Worm (Caenorhabditis elegans) whole organism, L2 larva: ENCODE measurements around the gene dmd-5.
A peak's percentile ranks its signal among the peaks of the same experiment; 100 is the strongest.

Experiments
- C34F6.9 ChIP-seq: fragments of 150-350 bp; optimal IDR thresholded peaks from 2 replicates; lab custom pipeline; 2014; ENCODE audit warnings: missing biosample characterization, missing genetic modification characterization
- F13H6.1 ChIP-seq: sonication (generic microtip); optimal IDR thresholded peaks from 2 replicates; lab custom pipeline; 2016; ENCODE audit warnings: missing genetic modification characterization, missing compliant biosample characterization
- R02D3.7 ChIP-seq: fragments of 150-350 bp; optimal IDR thresholded peaks from 2 replicates; lab custom pipeline; 2014; ENCODE audit warnings: missing biosample characterization, missing genetic modification characterization
- Y55F3AM.14 ChIP-seq: fragments of 200-800 bp; sonication (Bioruptor generic); optimal IDR thresholded peaks from 2 replicates; lab custom pipeline; 2018; ENCODE audit warnings: mild to moderate bottlenecking, missing genetic modification characterization, missing compliant biosample characterization
- ZK546.5 ChIP-seq: sonication (generic microtip); optimal IDR thresholded peaks from 2 replicates; lab custom pipeline; 2017; ENCODE audit warnings: missing biosample characterization, missing genetic modification characterization
- aly-2 ChIP-seq: fragments of 150-350 bp; optimal IDR thresholded peaks from 2 replicates; lab custom pipeline; 2014; ENCODE audit warnings: missing biosample characterization, missing genetic modification characterization
- ama-1 ChIP-seq: fragments of 150-350 bp; optimal IDR thresholded peaks from 2 replicates; lab custom pipeline; 2018; ENCODE audit warnings: inconsistent platforms
- ceh-16 ChIP-seq: fragments of 150-350 bp; optimal IDR thresholded peaks from 2 replicates; lab custom pipeline; 2014; ENCODE audit warnings: missing biosample characterization, missing genetic modification characterization
- crh-2 ChIP-seq: sonication (generic microtip); optimal IDR thresholded peaks from 2 replicates; lab custom pipeline; 2017; ENCODE audit warnings: missing biosample characterization, missing genetic modification characterization
- egl-27 ChIP-seq: sonication (generic microtip); optimal IDR thresholded peaks from 3 replicates; lab custom pipeline; 2017; ENCODE audit warnings: missing biosample characterization, missing genetic modification reagents, missing genetic modification characterization
- elt-1 ChIP-seq: fragments of 150-350 bp; optimal IDR thresholded peaks from 2 replicates; lab custom pipeline; 2014; ENCODE audit warnings: missing biosample characterization, missing genetic modification characterization
- gmeb-1 ChIP-seq: fragments of 150-350 bp; optimal IDR thresholded peaks from 2 replicates; lab custom pipeline; 2014; ENCODE audit warnings: missing biosample characterization, missing genetic modification characterization
- lin-11 ChIP-seq: fragments of 150-350 bp; sonication (generic microtip); optimal IDR thresholded peaks from 2 replicates; lab custom pipeline; 2014; ENCODE audit warnings: missing biosample characterization, missing genetic modification characterization, inconsistent platforms, mixed read lengths
- lin-13 ChIP-seq: fragments of 150-350 bp; optimal IDR thresholded peaks from 2 replicates; lab custom pipeline; 2014; ENCODE audit warnings: missing biosample characterization, missing genetic modification reagents, missing genetic modification characterization
- lin-39 ChIP-seq: fragments of 150-350 bp; optimal IDR thresholded peaks from 2 replicates; lab custom pipeline; 2014; ENCODE audit warnings: missing biosample characterization, missing genetic modification reagents, missing genetic modification characterization
- lsy-2 ChIP-seq, 2 experiments: fragments of 150-350 bp in 1 of 2; sonication (generic microtip) in 1 of 2; optimal IDR thresholded peaks; 2 replicates each; lab custom pipeline; 2014 to 2017; ENCODE audit warnings: missing biosample characterization in 2 of 2, missing genetic modification characterization in 2 of 2
- mab-5 ChIP-seq: fragments of 150-350 bp; optimal IDR thresholded peaks from 2 replicates; lab custom pipeline; 2014; ENCODE audit warnings: missing biosample characterization, missing genetic modification characterization
- mdl-1 ChIP-seq, 2 experiments: fragments of 150-350 bp in 1 of 2; sonication (generic microtip) in 1 of 2; optimal IDR thresholded peaks; 2 replicates each; lab custom pipeline; 2017; ENCODE audit warnings: missing biosample characterization in 2 of 2, missing genetic modification characterization in 2 of 2
- nhr-10 ChIP-seq: sonication (generic microtip); optimal IDR thresholded peaks from 2 replicates; lab custom pipeline; 2017; ENCODE audit warnings: missing biosample characterization, missing genetic modification characterization
- nhr-12 ChIP-seq: fragments of 150-350 bp; optimal IDR thresholded peaks from 2 replicates; lab custom pipeline; 2014; ENCODE audit warnings: missing biosample characterization, missing genetic modification characterization
- nhr-129 ChIP-seq: fragments of 150-350 bp; optimal IDR thresholded peaks from 2 replicates; lab custom pipeline; 2014; ENCODE audit warnings: missing biosample characterization, missing genetic modification characterization
- nhr-21 ChIP-seq: fragments of 150-350 bp; optimal IDR thresholded peaks from 2 replicates; lab custom pipeline; 2014; ENCODE audit warnings: missing biosample characterization, missing genetic modification characterization
- nhr-23 ChIP-seq: fragments of 150-350 bp; optimal IDR thresholded peaks from 2 replicates; lab custom pipeline; 2014; ENCODE audit warnings: missing biosample characterization, missing genetic modification reagents, missing genetic modification characterization
- nhr-6 ChIP-seq: fragments of 150-350 bp; optimal IDR thresholded peaks from 2 replicates; lab custom pipeline; 2014; ENCODE audit warnings: missing biosample characterization, missing genetic modification characterization
- nhr-77 ChIP-seq: fragments of 150-350 bp; optimal IDR thresholded peaks from 2 replicates; lab custom pipeline; 2014; ENCODE audit warnings: missing biosample characterization, missing genetic modification characterization
- sem-4 ChIP-seq: fragments of 150-350 bp; optimal IDR thresholded peaks from 2 replicates; lab custom pipeline; 2014; ENCODE audit warnings: missing biosample characterization, missing genetic modification reagents, missing genetic modification characterization
- skn-1 ChIP-seq: sonication (generic microtip); optimal IDR thresholded peaks from 2 replicates; lab custom pipeline; 2017; ENCODE audit warnings: missing biosample characterization, missing genetic modification characterization
- sma-3 ChIP-seq: sonication (generic microtip); optimal IDR thresholded peaks from 2 replicates; lab custom pipeline; 2016; ENCODE audit warnings: missing genetic modification reagents, missing genetic modification characterization, missing compliant biosample characterization
- sma-9 ChIP-seq, 2 experiments: fragments of 150-350 bp in 1 of 2; sonication (generic microtip) in 1 of 2; optimal IDR thresholded peaks; 2 replicates each; lab custom pipeline; 2014 to 2016; ENCODE audit warnings: missing genetic modification characterization in 2 of 2, mild to moderate bottlenecking in 1 of 2, missing biosample characterization in 1 of 2, missing compliant biosample characterization in 1 of 2, missing genetic modification reagents in 1 of 2, moderate library complexity in 1 of 2
- unc-39 ChIP-seq: fragments of 150-350 bp; optimal IDR thresholded peaks from 2 replicates; lab custom pipeline; 2014; ENCODE audit warnings: missing biosample characterization, missing genetic modification characterization
- unc-55 ChIP-seq: fragments of 150-350 bp; sonication (generic microtip); optimal IDR thresholded peaks from 3 replicates; lab custom pipeline; 2014; ENCODE audit warnings: missing biosample characterization, missing genetic modification reagents, missing genetic modification characterization
- unc-62 ChIP-seq: fragments of 150-350 bp; optimal IDR thresholded peaks from 2 replicates; lab custom pipeline; 2014; ENCODE audit warnings: missing biosample characterization, missing genetic modification reagents, missing genetic modification characterization
- zag-1 ChIP-seq: fragments of 150-350 bp; optimal IDR thresholded peaks from 2 replicates; lab custom pipeline; 2014; ENCODE audit warnings: missing biosample characterization, missing genetic modification characterization
- ztf-1 ChIP-seq: fragments of 200-800 bp; sonication (Bioruptor generic); conservative IDR thresholded peaks from 2 replicates; pipeline ENCODE4 v1.3.6; 2022; ENCODE audit warnings: missing genetic modification characterization, missing compliant biosample characterization
- ztf-11 ChIP-seq: sonication (generic microtip); optimal IDR thresholded peaks from 2 replicates; lab custom pipeline; 2017; ENCODE audit warnings: missing biosample characterization, missing genetic modification characterization
- ztf-4 ChIP-seq: fragments of 150-350 bp; optimal IDR thresholded peaks from 2 replicates; lab custom pipeline; 2014; ENCODE audit warnings: missing biosample characterization, missing genetic modification characterization

The dmd-5 gene

ce11 chrII:5774120-5774519 is at the start of gene dmd-5, which contains the start of gene F10C1.1:
dmd-5 (minus strand) TSS chrII:5774220.
F10C1.1 (plus strand) TSS chrII:5774229.
- no peak for TF ChIP-seq Y55F3AM.14 (GFP tag; lab: Kevin White, UChicago)
- TF ChIP-seq lin-11: no peak
- TF ChIP-seq R02D3.7: no peak
- TF ChIP-seq F13H6.1 (tag; lab: Kevin White, UChicago): no peak
- no peak for TF ChIP-seq elt-1 (tag; lab: Kevin White, UChicago)
- TF ChIP-seq nhr-23: no peak
- TF ChIP-seq nhr-77 (tag; lab: Kevin White, UChicago): no peak
- no peak for TF ChIP-seq ztf-4
- no peak for TF ChIP-seq aly-2 (tag; lab: Kevin White, UChicago)
- no peak for TF ChIP-seq egl-27 (tag; lab: Kevin White, UChicago)
- TF ChIP-seq nhr-12: no peak
- no peak for TF ChIP-seq sma-9 (GFP tag; optimal IDR thresholded peaks at IDR 0.05; lab: Kevin White, UChicago)
- no peak for TF ChIP-seq sma-9 (tag; optimal IDR thresholded peaks at IDR 0.05; lab: Kevin White, UChicago)
- TF ChIP-seq sem-4: no peak
- no peak for TF ChIP-seq zag-1 (tag; lab: Kevin White, UChicago)
- TF ChIP-seq skn-1 (tag; lab: Kevin White, UChicago): no peak
- TF ChIP-seq lin-39 (tag; lab: Kevin White, UChicago): no peak
- no peak for TF ChIP-seq unc-39 (tag; lab: Kevin White, UChicago)
- no peak for TF ChIP-seq gmeb-1 (tag; lab: Kevin White, UChicago)

DNA sequence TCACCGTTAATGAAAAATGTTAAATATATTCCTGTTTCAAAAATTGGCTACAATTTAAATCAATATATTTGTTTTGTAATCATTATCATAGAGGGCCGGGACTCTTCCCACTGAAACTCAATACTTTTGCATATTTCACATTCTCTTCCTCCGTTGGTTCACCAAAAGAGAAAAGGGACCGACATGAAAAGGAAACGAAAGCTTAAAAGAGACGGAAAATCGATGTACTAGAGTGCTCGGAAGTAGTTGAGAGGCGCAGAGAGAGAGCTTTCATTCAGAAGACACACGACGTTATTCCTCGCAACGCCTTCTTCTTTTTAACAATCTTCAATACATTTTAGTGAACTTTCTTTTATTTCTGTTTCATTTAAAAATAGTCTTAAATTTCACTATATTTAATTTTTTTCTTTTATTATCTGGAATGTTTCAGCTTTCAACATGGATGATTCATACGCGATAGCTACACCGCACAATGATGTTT is 46.3 kb upstream of the dmd-5 start, which contains the start of gene ehs-1:
ehs-1 (plus strand) TSS at position 431 of the 481 bp plus-strand sequence.
- TF ChIP-seq nhr-6 (tag; lab: Kevin White, UChicago): no peak
- no peak for TF ChIP-seq ZK546.5 (tag; lab: Kevin White, UChicago)
- TF ChIP-seq C34F6.9 (tag; lab: Kevin White, UChicago): peak; percentile 24
- TF ChIP-seq crh-2 (tag; lab: Kevin White, UChicago): peak; percentile 36
- TF ChIP-seq unc-55 (GFP tag; lab: Kevin White, UChicago): peak; percentile 40
- TF ChIP-seq F13H6.1 (tag; lab: Kevin White, UChicago): no peak
- TF ChIP-seq ztf-11: no peak
- no peak for TF ChIP-seq aly-2 (tag; lab: Kevin White, UChicago)
- peak in 1 of 2 experiments; percentile 31 for TF ChIP-seq lsy-2 (tag; optimal IDR thresholded peaks at IDR 0.05; lab: Kevin White, UChicago)
- TF ChIP-seq mdl-1 (tag; optimal IDR thresholded peaks at IDR 0.05; lab: Kevin White, UChicago): no peak
- TF ChIP-seq sma-3: no peak
- TF ChIP-seq nhr-129 (tag; lab: Kevin White, UChicago): peak; percentile 5

DNA sequence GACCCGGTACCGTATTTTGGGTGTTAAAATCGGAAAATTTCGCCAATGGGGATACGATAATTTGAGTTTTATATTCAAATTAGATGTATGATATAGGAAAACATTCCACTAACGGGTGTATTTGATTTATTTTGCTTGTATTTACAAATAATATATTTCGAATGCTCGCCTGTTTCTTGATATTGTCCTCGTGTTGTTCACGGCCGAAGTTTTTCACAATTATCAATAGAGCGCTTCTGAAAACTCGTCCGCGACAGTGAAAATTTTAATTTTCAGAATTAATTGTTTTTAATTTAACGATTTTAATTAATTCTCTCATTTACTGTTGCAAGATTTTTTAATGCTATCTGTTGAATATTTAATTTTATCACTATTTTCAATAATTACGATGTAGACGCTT is 45.6 kb upstream of the dmd-5 start:
- TF ChIP-seq sma-9 (GFP tag; optimal IDR thresholded peaks at IDR 0.05; lab: Kevin White, UChicago): peak; percentile 12
- TF ChIP-seq sma-9 (tag; optimal IDR thresholded peaks at IDR 0.05; lab: Kevin White, UChicago): no peak
- TF ChIP-seq unc-55 (GFP tag; lab: Kevin White, UChicago): peak; percentile 71
- peak; percentile 16 for TF ChIP-seq sma-3
- TF ChIP-seq ztf-1: no peak

- no peak for TF ChIP-seq ama-1 (lab: Kevin White, UChicago)
- no peak for TF ChIP-seq lsy-2 (tag; optimal IDR thresholded peaks at IDR 0.05; lab: Kevin White, UChicago)
- TF ChIP-seq skn-1 (tag; lab: Kevin White, UChicago): no peak
- TF ChIP-seq sem-4: no peak
- no peak for TF ChIP-seq mab-5 (tag; lab: Kevin White, UChicago)
- TF ChIP-seq unc-62 (GFP tag; lab: Kevin White, UChicago): no peak
- TF ChIP-seq elt-1 (tag; lab: Kevin White, UChicago): no peak
- TF ChIP-seq lin-13 (GFP tag; lab: Kevin White, UChicago): no peak
- TF ChIP-seq sma-3: no peak
- no peak for TF ChIP-seq nhr-21 (tag; lab: Kevin White, UChicago)
- TF ChIP-seq ZK546.5 (tag; lab: Kevin White, UChicago): no peak
- TF ChIP-seq nhr-23: no peak
- no peak for TF ChIP-seq zag-1 (tag; lab: Kevin White, UChicago)
- TF ChIP-seq ceh-16 (tag; lab: Kevin White, UChicago): no peak
- no peak for TF ChIP-seq nhr-10 (tag; lab: Kevin White, UChicago)
- TF ChIP-seq C34F6.9 (tag; lab: Kevin White, UChicago): no peak
- TF ChIP-seq egl-27 (tag; lab: Kevin White, UChicago): no peak
- no peak for TF ChIP-seq lin-39 (tag; lab: Kevin White, UChicago)
Observed at ce11 chrII:5818298-5818697, 44.3 kb upstream of the dmd-5 start, which contains the start of gene ZK1248.4. ZK1248.4 (plus strand) TSS chrII:5818598.
